Fruit fly (Drosophila melanogaster): ENCODE results near the gene Ptpmeg.
A peak's percentile ranks its signal among the peaks of the same experiment; 100 is the strongest.

Gene Ptpmeg

dm6 chr3L:346656-347640 is 19.1 kb downstream of the Ptpmeg start, which contains the start of gene mth (continued):
- TF ChIP-seq CG10565 (GFP tag; optimal IDR thresholded peaks at IDR 0.05) (no peak), CG4282 (GFP tag; optimal IDR thresholded peaks at IDR 0.05) (no peak), zen (tag; optimal IDR thresholded peaks at IDR 0.05) (peak; percentile 74), CG10321 (GFP tag; IDR thresholded peaks at IDR 0.05) (no peak), al (GFP tag; IDR thresholded peaks at IDR 0.05) (peak; percentile 56), gsb (GFP tag; IDR thresholded peaks at IDR 0.05) (no peak), mam (GFP tag; optimal IDR thresholded peaks at IDR 0.05) (peak; percentile 77), CG33213 (GFP tag; optimal IDR thresholded peaks at IDR 0.05) (peak; percentile 6), exex (tag; optimal IDR thresholded peaks at IDR 0.05) (peak; percentile 20), wek (GFP tag; optimal IDR thresholded peaks at IDR 0.05) (no peak), CrebB (tag; optimal IDR thresholded peaks at IDR 0.05) (no peak), Doc2 (GFP tag; IDR thresholded peaks at IDR 0.05) (no peak), corto (GFP tag; optimal IDR thresholded peaks at IDR 0.05) (peak; percentile 58), dm (GFP tag; optimal IDR thresholded peaks at IDR 0.05) (peak; percentile 60), CG17568 (GFP tag; optimal IDR thresholded peaks at IDR 0.05) (no peak), hth (optimal IDR thresholded peaks at IDR 0.05) (no peak), CG3281 (GFP tag; optimal IDR thresholded peaks at IDR 0.05) (peak; percentile 26), Stat92E (GFP tag; optimal IDR thresholded peaks at IDR 0.05) (peak in 1 of 3 experiments; percentile 22), zen2 (GFP tag; IDR thresholded peaks at IDR 0.05; ENCODE audit: partially characterized antibody) (peak; percentile 96)

DNA sequence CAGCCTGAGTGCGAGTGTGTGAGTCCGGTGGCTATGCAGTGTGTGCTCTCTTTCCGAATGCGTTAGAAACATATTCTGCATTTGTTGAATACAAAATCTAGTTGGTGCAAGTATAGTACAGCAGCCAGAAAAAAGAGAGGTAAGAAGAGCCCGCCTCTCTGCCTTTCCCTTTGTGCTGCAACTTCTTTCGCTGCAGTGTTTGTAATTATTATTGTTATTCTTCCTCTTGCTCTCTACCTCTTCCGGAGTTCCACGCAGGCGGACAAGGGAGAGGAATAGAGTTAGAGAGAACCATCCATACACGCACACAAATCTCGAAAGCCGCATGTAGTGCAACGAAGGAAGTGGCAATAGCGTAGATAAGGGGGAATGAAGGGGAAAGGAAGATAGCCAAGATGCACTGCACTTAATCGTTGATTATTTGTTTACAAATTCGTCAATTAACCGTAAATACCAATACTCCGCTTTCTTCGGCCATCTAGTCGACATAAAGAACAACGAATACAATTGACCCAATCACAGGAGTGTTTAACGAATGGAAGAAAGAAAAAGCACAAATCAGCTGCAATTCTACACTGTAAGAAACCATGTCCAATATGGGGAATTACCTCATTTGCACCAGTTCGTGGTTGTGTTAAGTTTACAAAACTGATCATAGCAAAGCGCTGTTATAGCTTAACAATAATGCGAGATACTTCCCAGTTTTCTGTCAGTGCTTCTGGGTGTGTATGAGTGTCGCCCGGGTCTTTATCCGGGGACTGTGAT is 19.9 kb downstream of the Ptpmeg start:
- TF ChIP-seq CG2889 (GFP tag; IDR thresholded peaks at IDR 0.05): peak; percentile 44; the same call in 1 of the 3 replicates
- peak; percentile 74 for TF ChIP-seq CG10431 (GFP tag; optimal IDR thresholded peaks at IDR 0.05)
- no peak; the same call in 1 of the 3 replicates for TF ChIP-seq otp (GFP tag; IDR thresholded peaks at IDR 0.05)
- no peak for TF ChIP-seq hbn (GFP tag; IDR thresholded peaks at IDR 0.05; ENCODE audit: partially characterized antibody)
- no peak for TF ChIP-seq fru (optimal IDR thresholded peaks at IDR 0.05)
- TF ChIP-seq sd (tag; optimal IDR thresholded peaks at IDR 0.05): no peak
- no peak for TF ChIP-seq toy (GFP tag; IDR thresholded peaks at IDR 0.05)
- TF ChIP-seq CG8290 (GFP tag; optimal IDR thresholded peaks at IDR 0.05): peak; percentile 38
- TF ChIP-seq CG8290 (tag; optimal IDR thresholded peaks at IDR 0.05): peak in 1 of 2 experiments; percentile 71
- no peak for TF ChIP-seq CG14965 (GFP tag; optimal IDR thresholded peaks at IDR 0.05; ENCODE audit: borderline replicate concordance)
- TF ChIP-seq sens-2 (GFP tag; IDR thresholded peaks at IDR 0.05): peak; percentile 59; the same call in 1 of the 2 replicates
- TF ChIP-seq CG15514 (GFP tag; optimal IDR thresholded peaks at IDR 0.05): peak; percentile 21
- peak; percentile 60 to 71 for TF ChIP-seq Trl (optimal IDR thresholded peaks at IDR 0.05)
- peak; percentile 64 for TF ChIP-seq Trl (GFP tag; optimal IDR thresholded peaks at IDR 0.05)
- TF ChIP-seq CG30403 (GFP tag; optimal IDR thresholded peaks at IDR 0.05): peak; percentile 77
- TF ChIP-seq D (optimal IDR thresholded peaks at IDR 0.05): no peak
- TF ChIP-seq D (GFP tag; optimal IDR thresholded peaks at IDR 0.05): peak; percentile 83
- TF ChIP-seq danr (GFP tag; IDR thresholded peaks at IDR 0.05): no peak
- no peak for TF ChIP-seq cas (GFP tag; IDR thresholded peaks at IDR 0.05)
- TF ChIP-seq CG13296 (GFP tag; optimal IDR thresholded peaks at IDR 0.05): no peak
- peak; percentile 74 for TF ChIP-seq peb (GFP tag; IDR thresholded peaks at IDR 0.05)
- TF ChIP-seq stc (GFP tag; IDR thresholded peaks at IDR 0.05): peak; percentile 68
- peak; percentile 62 for TF ChIP-seq slbo (GFP tag; IDR thresholded peaks at IDR 0.05)
- no peak for TF ChIP-seq hb (GFP tag; IDR thresholded peaks at IDR 0.05; ENCODE audit: partially characterized antibody)
- TF ChIP-seq Mes4 (GFP tag; optimal IDR thresholded peaks at IDR 0.05): peak; percentile 44
- no peak for TF ChIP-seq CG8281 (tag; optimal IDR thresholded peaks at IDR 0.05)
- TF ChIP-seq pnt (GFP tag; optimal IDR thresholded peaks at IDR 0.05): peak; percentile 82
- peak; percentile 81 for TF ChIP-seq ind (GFP tag; optimal IDR thresholded peaks at IDR 0.05)
- TF ChIP-seq CG7786 (GFP tag; optimal IDR thresholded peaks at IDR 0.05): peak; percentile 73
- TF ChIP-seq Dad (GFP tag; optimal IDR thresholded peaks at IDR 0.05): no peak

All from whole organism, embryonic.